Fruit fly (Drosophila melanogaster) whole organism, pupa: ENCODE measurements around the gene Lsp2.

Experiments used
- CG10348 ChIP-seq: fragments of 200-800 bp; sonication (Bioruptor generic); IDR thresholded peaks from 2 replicates; pipeline ENCODE4 v1.3.6; 2022; ENCODE audit warnings: missing biosample characterization, missing genetic modification characterization
- CG12605 ChIP-seq: fragments of 200-800 bp; sonication (Bioruptor generic); IDR thresholded peaks from 2 replicates; pipeline ENCODE4 v1.3.6; 2022; ENCODE audit warnings: missing biosample characterization, missing genetic modification characterization
- CG13204 ChIP-seq: fragments of 200-800 bp; sonication (Bioruptor generic); optimal IDR thresholded peaks from 2 replicates; lab custom pipeline; 2018; ENCODE audit warnings: missing biosample characterization, mild to moderate bottlenecking, missing genetic modification characterization, moderate library complexity
- CG14655 ChIP-seq: fragments of 200-800 bp; sonication (Bioruptor generic); optimal IDR thresholded peaks from 3 replicates; lab custom pipeline; 2017; ENCODE audit warnings: mild to moderate bottlenecking, missing biosample characterization, missing genetic modification reagents, missing genetic modification characterization
- CG15710 ChIP-seq: fragments of 200-800 bp; sonication (Bioruptor generic); optimal IDR thresholded peaks from 2 replicates; lab custom pipeline; 2018; ENCODE audit warnings: missing biosample characterization, mild to moderate bottlenecking, missing genetic modification characterization, moderate library complexity
- CG17806 ChIP-seq: fragments of 200-800 bp; sonication (Bioruptor generic); optimal IDR thresholded peaks from 2 replicates; lab custom pipeline; 2018; ENCODE audit warnings: missing biosample characterization, mild to moderate bottlenecking, missing genetic modification characterization, moderate library complexity
- CG32121 ChIP-seq: fragments of 200-800 bp; sonication (Bioruptor generic); IDR thresholded peaks from 2 replicates; pipeline ENCODE4 v1.3.6; 2022; ENCODE audit warnings: missing biosample characterization, missing genetic modification characterization
- CG34367 ChIP-seq: fragments of 200-800 bp; sonication (Bioruptor generic); optimal IDR thresholded peaks from 2 replicates; lab custom pipeline; 2018; ENCODE audit warnings: missing biosample characterization, mild to moderate bottlenecking, missing genetic modification characterization
- CG4496 ChIP-seq: fragments of 200-800 bp; sonication (Bioruptor generic); IDR thresholded peaks from 3 replicates; pipeline ENCODE4 v1.3.6; 2022; ENCODE audit warnings: missing biosample characterization, missing genetic modification characterization
- CG8159 ChIP-seq: fragments of 200-800 bp; sonication (Bioruptor generic); optimal IDR thresholded peaks from 3 replicates; lab custom pipeline; 2018; ENCODE audit warnings: missing biosample characterization, mild to moderate bottlenecking, missing genetic modification characterization, moderate library complexity
- CG8301 ChIP-seq: fragments of 200-800 bp; sonication (Bioruptor generic); optimal IDR thresholded peaks from 2 replicates; lab custom pipeline; 2018; ENCODE audit warnings: missing biosample characterization, mild to moderate bottlenecking, missing genetic modification characterization
- CG9948 ChIP-seq: fragments of 200-800 bp; sonication (Bioruptor generic); optimal IDR thresholded peaks from 2 replicates; lab custom pipeline; 2018; ENCODE audit warnings: missing biosample characterization, mild to moderate bottlenecking, missing genetic modification characterization, moderate library complexity
- D1 ChIP-seq: fragments of 200-800 bp; sonication (Bioruptor generic); optimal IDR thresholded peaks from 2 replicates; lab custom pipeline; 2018; ENCODE audit warnings: missing biosample characterization, mild to moderate bottlenecking, missing genetic modification characterization, moderate library complexity
- EcR ChIP-seq: fragments of 200-800 bp; sonication (Bioruptor generic); optimal IDR thresholded peaks from 3 replicates; lab custom pipeline; 2019; ENCODE audit warnings: missing biosample characterization, missing genetic modification characterization, mild to moderate bottlenecking, moderate library complexity, missing genetic modification reagents
- Ets98B ChIP-seq: fragments of 200-800 bp; sonication (Bioruptor generic); IDR thresholded peaks from 2 replicates; pipeline ENCODE4 v1.3.6; 2022; ENCODE audit warnings: missing biosample characterization, missing genetic modification characterization
- Pif1A ChIP-seq: fragments of 200-800 bp; sonication (Bioruptor generic); optimal IDR thresholded peaks from 3 replicates; lab custom pipeline; 2016; ENCODE audit warnings: missing biosample characterization, missing genetic modification characterization
- Pif1B ChIP-seq: fragments of 200-800 bp; sonication (Bioruptor generic); optimal IDR thresholded peaks from 3 replicates; lab custom pipeline; 2016; ENCODE audit warnings: missing biosample characterization, missing genetic modification characterization
- Snoo ChIP-seq: fragments of 200-800 bp; sonication (Bioruptor generic); optimal IDR thresholded peaks from 3 replicates; lab custom pipeline; 2017; ENCODE audit warnings: missing biosample characterization, mild to moderate bottlenecking, missing genetic modification characterization, inconsistent platforms
- fd96Ca ChIP-seq: fragments of 200-800 bp; sonication (Bioruptor generic); IDR thresholded peaks from 3 replicates; pipeline ENCODE4 v1.3.6; 2022; ENCODE audit warnings: missing biosample characterization, missing genetic modification characterization
- gl ChIP-seq: fragments of 200-800 bp; sonication (Bioruptor generic); optimal IDR thresholded peaks from 2 replicates; lab custom pipeline; 2018; ENCODE audit warnings: missing biosample characterization, mild to moderate bottlenecking, missing genetic modification characterization
- rn ChIP-seq: fragments of 200-800 bp; sonication (Bioruptor generic); IDR thresholded peaks from 2 replicates; pipeline ENCODE4 v1.3.6; 2022; ENCODE audit warnings: missing biosample characterization, missing genetic modification characterization

Lsp2 gene

DNA sequence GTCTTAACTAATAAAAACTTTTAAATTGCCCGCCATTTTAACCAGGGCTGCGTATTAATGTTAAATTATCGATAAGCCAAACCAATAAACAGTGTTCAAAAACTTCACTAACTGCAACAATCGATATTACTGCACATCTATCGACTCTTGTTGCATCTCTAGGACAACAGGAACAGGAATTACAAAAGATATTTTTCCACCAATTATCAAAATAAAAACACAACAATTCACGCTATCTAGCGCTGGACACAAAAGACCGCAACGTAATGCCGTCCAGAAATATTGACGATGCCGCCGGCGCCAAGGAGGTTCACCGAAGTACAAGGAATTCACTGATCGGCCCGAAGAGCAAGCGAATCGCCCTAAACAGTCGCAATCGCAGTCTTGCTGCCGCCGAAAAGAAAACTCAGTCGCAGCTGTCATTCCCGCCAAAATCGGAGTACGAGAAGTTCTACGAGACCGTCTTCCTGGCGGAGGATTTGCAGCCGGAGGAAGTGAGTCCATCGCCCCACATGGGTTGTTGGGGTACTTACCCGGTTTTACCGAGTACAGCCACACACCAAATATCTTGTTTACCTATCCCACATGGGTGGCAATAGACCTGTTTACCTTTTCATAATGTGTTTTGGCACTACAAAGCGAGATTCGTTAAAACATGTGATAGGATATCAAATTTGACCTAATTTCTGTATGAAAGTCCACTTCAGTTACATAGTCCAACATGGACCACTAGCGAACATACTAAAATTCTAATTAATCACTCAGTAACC lies 13.0 kb upstream of the Lsp2 start, which contains the start of gene vers:
TSS of gene vers (plus strand) at position 136 of the 770 bp plus-strand sequence.
- no peak for TF ChIP-seq CG13204 (GFP tag; lab: Kevin White, UChicago)
- no peak for TF ChIP-seq CG32121 (GFP tag; lab: Robert Waterston, UW)
- TF ChIP-seq Pif1A, result no peak
- TF ChIP-seq CG15710 (tag; lab: Kevin White, UChicago), result no peak
- no peak for TF ChIP-seq CG10348 (GFP tag; lab: Robert Waterston, UW)
- no peak for TF ChIP-seq fd96Ca (GFP tag; lab: Robert Waterston, UW)
- TF ChIP-seq CG14655 (GFP tag; lab: Kevin White, UChicago), result no peak
- TF ChIP-seq CG4496, result no peak
- no peak for TF ChIP-seq CG34367 (tag; lab: Kevin White, UChicago)
- TF ChIP-seq CG17806 (tag; lab: Kevin White, UChicago), result no peak
- TF ChIP-seq, all 21 proteins: peak for 0

DNA sequence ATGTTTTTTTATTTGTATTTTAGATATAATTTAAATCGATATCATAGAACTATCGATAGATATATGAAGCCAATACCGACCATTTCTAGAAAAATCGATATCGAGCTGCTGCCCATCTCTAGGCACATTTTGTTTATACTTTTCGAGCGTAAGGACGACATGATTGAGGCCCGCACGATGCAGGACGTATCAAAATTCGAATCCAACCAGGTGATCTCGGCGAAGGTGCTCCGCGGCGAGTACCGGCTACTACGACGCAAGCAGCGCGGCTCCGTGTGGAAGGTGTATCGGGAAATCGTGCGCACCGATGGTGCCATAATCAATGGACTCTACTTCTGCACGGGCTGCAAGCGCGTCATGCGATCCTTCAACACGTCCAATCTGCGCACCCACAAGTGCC lies 11.0 kb upstream of the Lsp2 start, which contains the start of gene ssp:
TSS of gene ssp (plus strand) at position 102 of the 400 bp plus-strand sequence.
- TF ChIP-seq CG9948 (tag; lab: Kevin White, UChicago), result no peak
- TF ChIP-seq Ets98B (GFP tag; lab: Robert Waterston, UW), result no peak
- TF ChIP-seq fd96Ca (GFP tag; lab: Robert Waterston, UW), result no peak
- TF ChIP-seq CG15710 (tag; lab: Kevin White, UChicago), result no peak
- TF ChIP-seq, all 21 proteins: peak for 0

DNA sequence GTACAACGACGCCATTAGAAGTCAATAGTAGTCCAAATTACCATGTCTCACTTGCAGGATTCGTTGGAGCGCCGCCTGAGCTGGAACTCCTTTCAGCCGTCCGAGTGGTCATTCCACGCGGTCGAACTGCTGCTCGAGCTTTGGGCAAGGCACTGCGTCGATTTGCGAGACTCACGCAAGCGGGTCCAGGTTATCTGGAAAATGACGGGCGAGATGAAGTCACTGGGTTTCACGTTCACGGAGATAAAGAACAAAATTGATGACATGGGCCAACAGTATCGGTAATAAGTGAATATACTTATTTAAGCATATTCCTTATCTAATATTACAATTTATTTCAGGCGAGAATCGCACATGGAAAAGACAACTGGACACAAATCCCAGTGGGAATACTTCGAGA lies 10.6 kb upstream of the Lsp2 start:
- TF ChIP-seq EcR (GFP tag; lab: Kevin White, UChicago), result no peak

DNA sequence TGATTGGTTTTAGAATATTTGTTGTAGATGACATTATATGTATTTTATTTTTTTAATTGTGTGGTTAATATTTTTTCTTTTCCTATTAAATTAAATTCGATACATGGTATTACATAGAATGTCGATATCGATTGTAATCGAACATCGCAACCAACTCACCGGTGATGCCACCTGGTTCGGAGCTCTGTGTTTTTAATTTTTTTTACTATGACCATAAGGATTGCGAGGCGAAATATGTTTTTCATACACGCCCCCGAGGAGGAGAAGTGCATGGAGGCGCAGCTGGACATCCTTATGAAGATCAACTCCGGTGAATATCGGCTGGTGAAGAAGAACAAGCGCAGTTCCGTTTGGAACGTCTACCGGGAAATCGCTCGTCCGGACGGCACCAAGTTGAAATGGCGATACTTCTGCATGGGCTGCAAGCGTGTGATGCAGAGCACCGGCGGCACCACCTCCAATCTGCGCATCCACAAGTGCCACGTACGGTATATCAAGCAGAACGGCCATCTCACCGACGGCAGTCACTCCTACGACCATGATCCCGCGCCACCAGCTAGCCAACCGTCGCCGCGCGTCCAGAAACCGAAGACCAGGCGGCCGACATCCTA lies 9.2 kb upstream of the Lsp2 start, which contains the start of gene CG11560:
TSS of gene CG11560 (plus strand) at position 145 of the 611 bp plus-strand sequence.
- no peak for TF ChIP-seq CG9948 (tag; lab: Kevin White, UChicago)
- no peak for TF ChIP-seq gl

DNA sequence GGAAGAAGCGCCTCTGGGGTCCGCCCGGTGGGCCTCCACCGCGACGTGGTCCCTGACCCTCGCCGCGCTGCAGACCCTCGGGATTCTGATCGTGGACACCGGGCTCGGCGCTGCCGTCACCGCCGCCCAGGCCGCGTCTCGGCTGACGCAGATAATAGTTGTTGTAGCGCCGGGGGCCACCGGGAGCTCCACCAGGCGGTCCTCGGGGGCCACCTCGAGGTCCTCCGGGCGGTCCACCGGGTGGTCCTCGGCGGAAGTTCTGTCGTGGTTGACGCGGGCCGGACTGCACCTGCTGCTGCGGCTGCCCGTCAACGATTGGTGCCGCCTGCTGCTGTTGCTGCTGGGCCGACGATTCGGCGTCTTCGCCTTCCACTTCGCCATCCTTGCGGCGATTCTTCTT lies 6.3 kb upstream of the Lsp2 start:
- no peak for TF ChIP-seq CG15710 (tag; lab: Kevin White, UChicago)
- no peak for TF ChIP-seq CG8301 (tag; lab: Kevin White, UChicago)
- TF ChIP-seq fd96Ca (GFP tag; lab: Robert Waterston, UW), result no peak
- TF ChIP-seq D1 (tag; lab: Kevin White, UChicago), result no peak
- no peak for TF ChIP-seq CG17806 (tag; lab: Kevin White, UChicago)
- TF ChIP-seq rn, result no peak
- no peak for TF ChIP-seq CG32121 (GFP tag; lab: Robert Waterston, UW)
- TF ChIP-seq CG8159 (tag; lab: Kevin White, UChicago), result no peak
- no peak for TF ChIP-seq gl
- no peak for TF ChIP-seq CG13204 (GFP tag; lab: Kevin White, UChicago)
- no peak for TF ChIP-seq CG10348 (GFP tag; lab: Robert Waterston, UW)
- no peak for TF ChIP-seq CG12605 (GFP tag; lab: Robert Waterston, UW)
- no peak for TF ChIP-seq CG9948 (tag; lab: Kevin White, UChicago)
- no peak for TF ChIP-seq CG4496

DNA sequence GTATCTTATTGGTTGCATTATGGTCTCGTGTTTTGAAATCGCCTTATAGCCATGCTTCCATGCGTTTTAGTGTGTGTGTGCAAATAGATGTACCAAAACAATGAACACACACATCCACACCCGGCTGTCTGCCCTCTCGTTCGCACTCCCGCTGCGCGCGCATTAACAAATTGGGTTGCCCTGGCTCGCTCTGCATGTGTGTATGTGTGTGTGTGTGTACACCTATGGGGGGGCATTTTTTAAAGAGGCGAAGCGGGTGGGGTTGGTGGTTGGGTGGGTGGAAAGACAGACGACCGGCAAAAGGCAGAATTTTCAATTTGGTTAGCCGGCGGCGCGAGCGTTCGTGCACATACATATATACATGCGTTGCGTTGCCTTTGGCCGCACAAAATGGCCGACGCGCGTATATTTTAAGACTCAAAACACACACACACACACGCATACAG lies 5.0 kb upstream of the Lsp2 start:
- TF ChIP-seq CG8159 (tag; lab: Kevin White, UChicago) (peak; percentile 6), CG17806 (tag; lab: Kevin White, UChicago) (peak; percentile 3), CG34367 (tag; lab: Kevin White, UChicago) (peak; percentile 4), CG13204 (GFP tag; lab: Kevin White, UChicago) (peak; percentile 78), Snoo (tag; lab: Kevin White, UChicago) (no peak), CG12605 (GFP tag; lab: Robert Waterston, UW) (0 out of 2 replicates have a peak, but pooled peaks have one; percentile 28), EcR (GFP tag; lab: Kevin White, UChicago) (peak; percentile 50), Pif1A (no peak), Pif1B (no peak), CG15710 (tag; lab: Kevin White, UChicago) (peak; percentile 20), CG9948 (tag; lab: Kevin White, UChicago) (no peak), D1 (tag; lab: Kevin White, UChicago) (no peak), Ets98B (GFP tag; lab: Robert Waterston, UW) (peak; percentile 57; the same call in 1 of the 2 replicates), CG4496 (no peak), CG10348 (GFP tag; lab: Robert Waterston, UW) (no peak), rn (no peak), CG8301 (tag; lab: Kevin White, UChicago) (no peak), gl (peak; percentile 16), CG32121 (GFP tag; lab: Robert Waterston, UW) (peak; percentile 64), CG14655 (GFP tag; lab: Kevin White, UChicago) (no peak), fd96Ca (GFP tag; lab: Robert Waterston, UW) (peak; percentile 54; the same call in 1 of the 3 replicates)
